Fruit fly (Drosophila melanogaster) whole organism, embryonic: ENCODE data around the gene Arp8.

Experiments used
- Aef1 ChIP-seq: fragments of 200-800 bp; sonication (Bioruptor generic); IDR thresholded peaks from 3 replicates; pipeline ENCODE4 v1.3.6; 2022; ENCODE audit warnings: missing biosample characterization, missing genetic modification characterization
- Atf6 ChIP-seq: fragments of 200-800 bp; sonication (Bioruptor generic); IDR thresholded peaks from 2 replicates; pipeline ENCODE4 v1.3.6; 2022; ENCODE audit warnings: missing biosample characterization, missing genetic modification characterization
- Awh ChIP-seq: fragments of 200-800 bp; sonication (Bioruptor generic); IDR thresholded peaks from 2 replicates; pipeline ENCODE4, ENCODE4 v1.3.6; 2022; ENCODE audit warnings: missing biosample characterization, missing genetic modification characterization
- CG1024 ChIP-seq: fragments of 200-800 bp; sonication (Bioruptor generic); IDR thresholded peaks from 2 replicates; pipeline ENCODE4 v1.3.6; 2022; ENCODE audit warnings: missing biosample characterization, missing genetic modification characterization
- CG10321 ChIP-seq: fragments of 200-800 bp; sonication (Bioruptor generic); IDR thresholded peaks from 2 replicates; pipeline ENCODE4 v1.3.6; 2022; ENCODE audit warnings: missing biosample characterization, missing genetic modification characterization
- CG11723 ChIP-seq: fragments of 200-800 bp; sonication (Bioruptor generic); optimal IDR thresholded peaks from 2 replicates; lab custom pipeline; 2017; ENCODE audit warnings: missing biosample characterization, mild to moderate bottlenecking, missing genetic modification characterization
- CG12299 ChIP-seq: fragments of 200-800 bp; sonication (Bioruptor generic); optimal IDR thresholded peaks from 2 replicates; lab custom pipeline; 2018; ENCODE audit warnings: missing biosample characterization, mild to moderate bottlenecking, missing genetic modification characterization
- CG13287 ChIP-seq: fragments of 200-800 bp; sonication (Bioruptor generic); IDR thresholded peaks from 2 replicates; pipeline ENCODE4 v1.3.6; 2022; ENCODE audit warnings: missing biosample characterization, missing genetic modification characterization; ENCODE audit not compliant: partially characterized antibody
- CG14710 ChIP-seq: fragments of 200-800 bp; sonication (Bioruptor generic); optimal IDR thresholded peaks from 3 replicates; lab custom pipeline; 2019; ENCODE audit warnings: missing biosample characterization, mild to moderate bottlenecking, missing genetic modification characterization, moderate library complexity
- CG1647 ChIP-seq: fragments of 200-800 bp; sonication (Bioruptor generic); optimal IDR thresholded peaks from 3 replicates; lab custom pipeline; 2016; ENCODE audit warnings: missing biosample characterization, missing genetic modification characterization
- CG17359 ChIP-seq: fragments of 200-800 bp; sonication (Bioruptor generic); optimal IDR thresholded peaks from 3 replicates; lab custom pipeline; 2018; ENCODE audit warnings: missing biosample characterization, mild to moderate bottlenecking, missing genetic modification characterization, moderate library complexity
- CG18619 ChIP-seq: fragments of 200-800 bp; sonication (Bioruptor generic); optimal IDR thresholded peaks from 3 replicates; lab custom pipeline; 2017; ENCODE audit warnings: missing biosample characterization, mild to moderate bottlenecking, missing genetic modification characterization
- CG31224 ChIP-seq: fragments of 200-800 bp; sonication (Bioruptor generic); IDR thresholded peaks from 2 replicates; pipeline ENCODE4 v1.3.6; 2022; ENCODE audit warnings: missing biosample characterization, missing genetic modification characterization
- CG32532 ChIP-seq: fragments of 200-800 bp; sonication (Bioruptor generic); IDR thresholded peaks from 2 replicates; pipeline ENCODE4 v1.3.6; 2022; ENCODE audit warnings: missing biosample characterization, missing genetic modification characterization
- CG3726 ChIP-seq: fragments of 200-800 bp; sonication (Bioruptor generic); IDR thresholded peaks from 3 replicates; pipeline ENCODE4, ENCODE4 v1.3.6; 2022; ENCODE audit warnings: missing biosample characterization, missing genetic modification characterization
- CG4820 ChIP-seq: fragments of 200-800 bp; sonication (Bioruptor generic); optimal IDR thresholded peaks from 3 replicates; lab custom pipeline; 2016; ENCODE audit warnings: missing biosample characterization, missing genetic modification characterization
- CG6272 ChIP-seq: fragments of 200-800 bp; sonication (Bioruptor generic); IDR thresholded peaks from 2 replicates; pipeline ENCODE4 v1.3.6; 2022; ENCODE audit warnings: missing biosample characterization, missing genetic modification characterization
- CG6683 ChIP-seq: fragments of 200-800 bp; sonication (Bioruptor generic); optimal IDR thresholded peaks from 2 replicates; lab custom pipeline; 2017; ENCODE audit warnings: missing biosample characterization, mild to moderate bottlenecking, missing genetic modification characterization, missing genetic modification reagents
- CG6854 ChIP-seq: fragments of 200-800 bp; sonication (Bioruptor generic); optimal IDR thresholded peaks from 3 replicates; lab custom pipeline; 2017; ENCODE audit warnings: missing biosample characterization, mild to moderate bottlenecking, missing genetic modification characterization
- CG7357 ChIP-seq: fragments of 200-800 bp; sonication (Bioruptor generic); IDR thresholded peaks from 3 replicates; pipeline ENCODE4 v1.3.6; 2022; ENCODE audit warnings: missing biosample characterization, missing genetic modification characterization
- CG7556 ChIP-seq: fragments of 200-800 bp; sonication (Bioruptor generic); optimal IDR thresholded peaks from 2 replicates; lab custom pipeline; 2017; ENCODE audit warnings: missing biosample characterization, mild to moderate bottlenecking, missing genetic modification characterization
- CG7928 ChIP-seq: fragments of 200-800 bp; sonication (Bioruptor generic); optimal IDR thresholded peaks from 2 replicates; lab custom pipeline; 2017; ENCODE audit warnings: missing biosample characterization, mild to moderate bottlenecking, missing genetic modification characterization
- CrebB ChIP-seq: fragments of 200-800 bp; sonication (Bioruptor generic); optimal IDR thresholded peaks from 3 replicates; lab custom pipeline; 2018; ENCODE audit warnings: missing biosample characterization, mild to moderate bottlenecking, missing genetic modification characterization
- Dip2 ChIP-seq: fragments of 200-800 bp; sonication (Bioruptor generic); IDR thresholded peaks from 2 replicates; pipeline ENCODE4 v1.3.6; 2022; ENCODE audit warnings: missing biosample characterization, missing genetic modification characterization
- Doc3 ChIP-seq: fragments of 200-800 bp; sonication (Bioruptor generic); IDR thresholded peaks from 3 replicates; pipeline ENCODE4 v1.3.6; 2022; ENCODE audit warnings: missing biosample characterization, missing genetic modification characterization; ENCODE audit not compliant: partially characterized antibody
- H2.0 ChIP-seq: fragments of 200-800 bp; sonication (Bioruptor generic); IDR thresholded peaks from 2 replicates; pipeline ENCODE4 v1.3.6; 2022; ENCODE audit warnings: missing biosample characterization, missing genetic modification characterization
- Oli ChIP-seq: fragments of 200-800 bp; sonication (Bioruptor generic); optimal IDR thresholded peaks from 2 replicates; lab custom pipeline; 2018; ENCODE audit warnings: missing biosample characterization, mild to moderate bottlenecking, missing genetic modification characterization, moderate library complexity
- PHDP ChIP-seq: fragments of 200-800 bp; sonication (Bioruptor generic); optimal IDR thresholded peaks from 3 replicates; lab custom pipeline; 2018; ENCODE audit warnings: missing biosample characterization, mild to moderate bottlenecking, missing genetic modification characterization, moderate library complexity
- Rx ChIP-seq: fragments of 200-800 bp; sonication (Bioruptor generic); IDR thresholded peaks from 2 replicates; pipeline ENCODE4 v1.3.6; 2022; ENCODE audit warnings: missing biosample characterization, missing genetic modification characterization
- Taf1 ChIP-seq: fragments of 200-800 bp; sonication (Bioruptor generic); IDR thresholded peaks from 2 replicates; pipeline ENCODE4 v1.3.6; 2022; ENCODE audit warnings: missing biosample characterization, missing genetic modification characterization
- bcd ChIP-seq: fragments of 200-800 bp; sonication (Bioruptor generic); optimal IDR thresholded peaks from 2 replicates; lab custom pipeline; 2017; ENCODE audit warnings: missing biosample characterization, mild to moderate bottlenecking, missing genetic modification characterization
- crp ChIP-seq, 2 experiments: fragments of 200-800 bp; sonication (Bioruptor generic); optimal IDR thresholded peaks; 2 replicates in 1 of 2; 3 replicates in 1 of 2; lab custom pipeline; 2017; ENCODE audit warnings: missing biosample characterization in 2 of 2, missing genetic modification characterization in 2 of 2, mild to moderate bottlenecking in 1 of 2, moderate library complexity in 1 of 2
- dm ChIP-seq: fragments of 200-800 bp; sonication (Bioruptor generic); optimal IDR thresholded peaks from 3 replicates; lab custom pipeline; 2016; ENCODE audit warnings: missing biosample characterization, missing genetic modification characterization
- dysf ChIP-seq: fragments of 200-800 bp; sonication (Bioruptor generic); IDR thresholded peaks from 3 replicates; pipeline ENCODE4 v1.3.6; 2022; ENCODE audit warnings: missing biosample characterization, missing genetic modification characterization
- exex ChIP-seq: fragments of 200-800 bp; sonication (Bioruptor generic); optimal IDR thresholded peaks from 4 replicates; lab custom pipeline; 2018; ENCODE audit warnings: missing biosample characterization, mild to moderate bottlenecking, missing genetic modification characterization, moderate library complexity
- her ChIP-seq: fragments of 200-800 bp; sonication (Bioruptor generic); optimal IDR thresholded peaks from 2 replicates; lab custom pipeline; 2016; ENCODE audit warnings: missing biosample characterization, missing genetic modification characterization
- jing ChIP-seq: fragments of 200-800 bp; sonication (Bioruptor generic); optimal IDR thresholded peaks from 2 replicates; lab custom pipeline; 2018; ENCODE audit warnings: missing biosample characterization, mild to moderate bottlenecking, missing genetic modification characterization
- kah ChIP-seq: fragments of 200-800 bp; sonication (Bioruptor generic); optimal IDR thresholded peaks from 2 replicates; lab custom pipeline; 2018; ENCODE audit warnings: missing biosample characterization, mild to moderate bottlenecking, missing genetic modification characterization
- mam ChIP-seq: fragments of 200-800 bp; sonication (Bioruptor generic); optimal IDR thresholded peaks from 3 replicates; lab custom pipeline; 2016; ENCODE audit warnings: missing biosample characterization, missing genetic modification characterization
- nom ChIP-seq: fragments of 200-800 bp; sonication (Bioruptor generic); optimal IDR thresholded peaks from 2 replicates; lab custom pipeline; 2017; ENCODE audit warnings: missing biosample characterization, missing genetic modification characterization, mild to moderate bottlenecking, moderate library complexity, missing genetic modification reagents
- scrt ChIP-seq: fragments of 200-800 bp; sonication (Bioruptor generic); optimal IDR thresholded peaks from 2 replicates; lab custom pipeline; 2018; ENCODE audit warnings: missing biosample characterization, mild to moderate bottlenecking, missing genetic modification characterization, moderate library complexity
- so ChIP-seq: fragments of 200-800 bp; sonication (Bioruptor generic); IDR thresholded peaks from 3 replicates; pipeline ENCODE4 v1.3.6; 2022; ENCODE audit warnings: missing biosample characterization, missing genetic modification characterization
- tna ChIP-seq: fragments of 200-800 bp; sonication (Bioruptor generic); IDR thresholded peaks from 2 replicates; pipeline ENCODE4 v1.3.6; 2022; ENCODE audit warnings: missing biosample characterization, missing genetic modification characterization; ENCODE audit not compliant: partially characterized antibody
- trem ChIP-seq: fragments of 200-800 bp; optimal IDR thresholded peaks from 3 replicates; lab custom pipeline; 2019; ENCODE audit warnings: missing biosample characterization, mild to moderate bottlenecking, missing genetic modification characterization, moderate library complexity
- trh ChIP-seq: fragments of 200-800 bp; sonication (Bioruptor generic); optimal IDR thresholded peaks from 2 replicates; lab custom pipeline; 2016; ENCODE audit warnings: missing biosample characterization, missing genetic modification characterization
- tup ChIP-seq: fragments of 200-800 bp; sonication (Bioruptor generic); optimal IDR thresholded peaks from 2 replicates; lab custom pipeline; 2016; ENCODE audit warnings: missing biosample characterization, mild to moderate bottlenecking, missing genetic modification characterization, moderate library complexity
- vfl ChIP-seq: fragments of 200-800 bp; sonication (Bioruptor generic); optimal IDR thresholded peaks from 2 replicates; lab custom pipeline; 2016; ENCODE audit warnings: missing biosample characterization, missing genetic modification characterization
- wor ChIP-seq: fragments of 200-800 bp; sonication (Bioruptor generic); IDR thresholded peaks from 2 replicates; pipeline ENCODE4 v1.3.6; 2022; ENCODE audit warnings: missing biosample characterization, missing genetic modification characterization
- yki ChIP-seq: fragments of >200 bp; optimal IDR thresholded peaks from 3 replicates; lab custom pipeline; 2018
- zfh2 ChIP-seq: fragments of 200-800 bp; sonication (Bioruptor generic); optimal IDR thresholded peaks from 2 replicates; lab custom pipeline; 2016; ENCODE audit warnings: missing biosample characterization, missing genetic modification characterization

The Arp8 gene

dm6 chrX:17826807-17827703, 33.5 kb downstream of the Arp8 start, which contains the start of gene Socs16D (continued):
- no peak for TF ChIP-seq dysf
- peak; percentile 19 for TF ChIP-seq exex (tag; lab: Kevin White, UChicago)
- no peak for TF ChIP-seq Oli (tag; lab: Kevin White, UChicago)
- no peak for TF ChIP-seq CG6683
- TF ChIP-seq CG1024, result no peak
- peak in 1 of 2 experiments; percentile 16 for TF ChIP-seq crp (GFP tag; optimal IDR thresholded peaks at IDR 0.05; lab: Kevin White, UChicago)
- peak; percentile 94 for TF ChIP-seq tna (GFP tag; lab: Robert Waterston, UW)
- no peak for TF ChIP-seq CG12299 (tag; lab: Kevin White, UChicago)
- TF ChIP-seq Dip2 (GFP tag; lab: Robert Waterston, UW), result no peak
- TF ChIP-seq Doc3 (GFP tag; lab: Robert Waterston, UW), result peak; percentile 93
- no peak for TF ChIP-seq CG11723 (GFP tag; lab: Kevin White, UChicago)
- no peak for TF ChIP-seq CG7928 (GFP tag; lab: Kevin White, UChicago)
- peak; percentile 45; the same call in 1 of the 2 replicates for TF ChIP-seq CG32532 (GFP tag; lab: Robert Waterston, UW)
- TF ChIP-seq CG6854, result no peak
- no peak for TF ChIP-seq CG7556 (GFP tag; lab: Kevin White, UChicago)
- no peak for TF ChIP-seq CG10321 (GFP tag; lab: Robert Waterston, UW)
- peak; percentile 73 for TF ChIP-seq nom (GFP tag; lab: Kevin White, UChicago)
- no peak for TF ChIP-seq wor
- no peak for TF ChIP-seq Awh (GFP tag; lab: Robert Waterston, UW)
- no peak for TF ChIP-seq Aef1 (GFP tag; lab: Robert Waterston, UW)
- TF ChIP-seq scrt (GFP tag; lab: Kevin White, UChicago), result peak; percentile 25
- no peak for TF ChIP-seq Rx
- peak; percentile 97 for TF ChIP-seq CG13287 (GFP tag; lab: Robert Waterston, UW)
- TF ChIP-seq trem (tag; lab: Kevin White, UChicago), result peak; percentile 78
- no peak for TF ChIP-seq jing (GFP tag; lab: Kevin White, UChicago)
- peak; percentile 74 for TF ChIP-seq CG6272 (GFP tag; lab: Robert Waterston, UW)
- peak; percentile 50 for TF ChIP-seq bcd (GFP tag; lab: Kevin White, UChicago)
- no peak for TF ChIP-seq CG1647 (GFP tag; lab: Kevin White, UChicago)
- TF ChIP-seq her (GFP tag; lab: Kevin White, UChicago), result peak; percentile 43
- peak; percentile 68 for TF ChIP-seq mam (GFP tag; lab: Kevin White, UChicago)
- no peak for TF ChIP-seq CG17359 (tag; lab: Kevin White, UChicago)
- TF ChIP-seq H2.0 (GFP tag; lab: Robert Waterston, UW), result no peak
- TF ChIP-seq yki (lab: Kevin White, UChicago), result no peak
- TF ChIP-seq so, result peak; percentile 23; the same call in 1 of the 3 replicates
- peak; percentile 56 for TF ChIP-seq dm (GFP tag; lab: Kevin White, UChicago)
- TF ChIP-seq zfh2 (GFP tag; lab: Kevin White, UChicago), result peak; percentile 51
- TF ChIP-seq CG7357, result no peak
- TF ChIP-seq CG31224 (GFP tag; lab: Robert Waterston, UW), result no peak
- no peak for TF ChIP-seq Taf1 (GFP tag; lab: Robert Waterston, UW)
- TF ChIP-seq trh, result no peak
- no peak for TF ChIP-seq CG3726 (GFP tag; lab: Robert Waterston, UW)
- TF ChIP-seq CG18619 (GFP tag; lab: Kevin White, UChicago), result no peak
- no peak for TF ChIP-seq tup (GFP tag; lab: Kevin White, UChicago)
- TF ChIP-seq CG14710 (tag; lab: Kevin White, UChicago), result peak; percentile 70
- peak; percentile 17 for TF ChIP-seq PHDP (tag; lab: Kevin White, UChicago)
- TF ChIP-seq CrebB (tag; lab: Kevin White, UChicago), result no peak
- TF ChIP-seq kah (GFP tag; lab: Kevin White, UChicago), result no peak
- TF ChIP-seq CG4820 (GFP tag; lab: Kevin White, UChicago), result no peak
- TF ChIP-seq vfl (GFP tag; lab: Kevin White, UChicago), result peak; percentile 18
- no peak for TF ChIP-seq Atf6 (GFP tag; lab: Robert Waterston, UW)
